Worm (Caenorhabditis elegans): Measurements from ENCODE around the gene set-17.

Gene set-17

ce11 chrII:8933693-8934432 lies 6.4 kb downstream of the set-17 start, which contains the start of gene T21B10.3:
TSS of gene T21B10.3 (plus strand) at chrII:8934382.
- peak; percentile 12 for TF ChIP-seq crh-2 (tag; optimal IDR thresholded peaks at IDR 0.05)
- peak; percentile 56 for TF ChIP-seq sma-9 (GFP tag; optimal IDR thresholded peaks at IDR 0.05)
- TF ChIP-seq sma-9 (tag; optimal IDR thresholded peaks at IDR 0.05), result no peak
- TF ChIP-seq ztf-4 (tag; optimal IDR thresholded peaks at IDR 0.05), result peak; percentile 61
- peak; percentile 5 for TF ChIP-seq unc-55 (GFP tag; optimal IDR thresholded peaks at IDR 0.05)
- peak; percentile 12 for TF ChIP-seq F13H6.1 (tag; optimal IDR thresholded peaks at IDR 0.05)
- peak; percentile 10 for TF ChIP-seq sma-3 (GFP tag; optimal IDR thresholded peaks at IDR 0.05)
- TF ChIP-seq Y55F3AM.14 (GFP tag; optimal IDR thresholded peaks at IDR 0.05), result peak; percentile 14
- no peak for TF ChIP-seq alr-1 (tag; optimal IDR thresholded peaks at IDR 0.05)
- TF ChIP-seq nhr-25 (tag; optimal IDR thresholded peaks at IDR 0.05), result no peak
- peak; percentile 42 for TF ChIP-seq ama-1 (optimal IDR thresholded peaks at IDR 0.05)
- peak; percentile 10 for TF ChIP-seq C34F6.9 (tag; optimal IDR thresholded peaks at IDR 0.05)
- no peak for TF ChIP-seq elt-1 (tag; optimal IDR thresholded peaks at IDR 0.05)
- peak; percentile 67 for TF ChIP-seq lin-13 (GFP tag; optimal IDR thresholded peaks at IDR 0.05)
- TF ChIP-seq lsy-2 (tag; optimal IDR thresholded peaks at IDR 0.05), result peak in 1 of 2 experiments; percentile 57
- peak; percentile 38 for TF ChIP-seq nhr-21 (tag; optimal IDR thresholded peaks at IDR 0.05)

ce11 chrII:8932392-8932791 lies 7.9 kb downstream of the set-17 start:
- no peak for TF ChIP-seq mdl-1 (tag; optimal IDR thresholded peaks at IDR 0.05)
- no peak for TF ChIP-seq ceh-16 (tag; optimal IDR thresholded peaks at IDR 0.05)
- TF ChIP-seq elt-3 (tag; optimal IDR thresholded peaks at IDR 0.05), result no peak

- TF ChIP-seq ztf-1 (GFP tag; conservative IDR thresholded peaks at IDR 0.05) (no peak), nhr-129 (tag; optimal IDR thresholded peaks at IDR 0.05) (peak; percentile 10), nhr-21 (tag; optimal IDR thresholded peaks at IDR 0.05) (no peak), crh-2 (tag; optimal IDR thresholded peaks at IDR 0.05) (peak; percentile 47), fos-1 (tag; optimal IDR thresholded peaks at IDR 0.05) (peak; percentile 28), C34F6.9 (tag; optimal IDR thresholded peaks at IDR 0.05) (peak; percentile 10), F13H6.1 (tag; optimal IDR thresholded peaks at IDR 0.05) (peak; percentile 45), ceh-16 (tag; optimal IDR thresholded peaks at IDR 0.05) (no peak), lsy-2 (tag; optimal IDR thresholded peaks at IDR 0.05) (peak in 1 of 2 experiments; percentile 20), unc-39 (tag; optimal IDR thresholded peaks at IDR 0.05) (no peak), ama-1 (optimal IDR thresholded peaks at IDR 0.05) (peak; percentile 71)
Observed at ce11 chrII:8931405-8932149, 8.7 kb downstream of the set-17 start.

ce11 chrII:8930763-8931162 lies 9.5 kb downstream of the set-17 start, which contains the start of gene enol-1:
TSS of gene enol-1 (plus strand) at chrII:8930997.
- TF ChIP-seq nhr-77 (tag; optimal IDR thresholded peaks at IDR 0.05), result no peak
- no peak for TF ChIP-seq nhr-10 (tag; optimal IDR thresholded peaks at IDR 0.05)
- no peak for TF ChIP-seq skn-1 (tag; optimal IDR thresholded peaks at IDR 0.05)
- TF ChIP-seq ceh-82 (tag; optimal IDR thresholded peaks at IDR 0.05), result no peak
- no peak for TF ChIP-seq nhr-21 (tag; optimal IDR thresholded peaks at IDR 0.05)
- no peak for TF ChIP-seq nhr-25 (tag; optimal IDR thresholded peaks at IDR 0.05)
- TF ChIP-seq ceh-16 (tag; optimal IDR thresholded peaks at IDR 0.05), result no peak
- TF ChIP-seq nhr-12 (tag; optimal IDR thresholded peaks at IDR 0.05), result no peak
- no peak for TF ChIP-seq sma-3 (GFP tag; optimal IDR thresholded peaks at IDR 0.05)
- no peak for TF ChIP-seq ztf-11 (tag; optimal IDR thresholded peaks at IDR 0.05)
- no peak for TF ChIP-seq nhr-23 (tag; optimal IDR thresholded peaks at IDR 0.05)
- TF ChIP-seq blmp-1 (tag; optimal IDR thresholded peaks at IDR 0.05; ENCODE audit: insufficient read depth), result no peak
- no peak for TF ChIP-seq mab-5 (tag; optimal IDR thresholded peaks at IDR 0.05)

ce11 chrII:8929771-8930170 lies 10.5 kb downstream of the set-17 start, which contains the start of gene mrpl-50:
TSS of gene mrpl-50 (plus strand) at chrII:8929841.
- TF ChIP-seq nhr-129 (tag; optimal IDR thresholded peaks at IDR 0.05) (no peak), nhr-77 (tag; optimal IDR thresholded peaks at IDR 0.05) (no peak), mab-5 (tag; optimal IDR thresholded peaks at IDR 0.05) (no peak), alr-1 (tag; optimal IDR thresholded peaks at IDR 0.05) (no peak), nhr-21 (tag; optimal IDR thresholded peaks at IDR 0.05) (no peak), F13H6.1 (tag; optimal IDR thresholded peaks at IDR 0.05) (peak; percentile 10), aly-2 (tag; optimal IDR thresholded peaks at IDR 0.05) (no peak), nhr-23 (tag; optimal IDR thresholded peaks at IDR 0.05) (no peak)

Data from whole organism, L2 larva.